Worm (Caenorhabditis elegans) whole organism, L1 larva: Measurements from ENCODE around the gene Y70C5A.2.

Experiments
- blmp-1 ChIP-seq: fragments of 150-350 bp; optimal IDR thresholded peaks from 2 replicates; lab custom pipeline; 2014; ENCODE audit warnings: missing biosample characterization, missing genetic modification characterization
- dpl-1 ChIP-seq, 3 experiments: fragments of 150-350 bp in 2 of 3; sonication (generic microtip) in 1 of 3; optimal IDR thresholded peaks; 2 replicates each; lab custom pipeline; 2014 to 2017; ENCODE audit warnings: missing biosample characterization in 3 of 3, missing genetic modification characterization in 3 of 3, missing genetic modification reagents in 3 of 3
- egl-27 ChIP-seq, 2 experiments: fragments of 150-350 bp in 1 of 2; sonication (generic microtip); optimal IDR thresholded peaks; 3 replicates each; lab custom pipeline; 2017 to 2018; ENCODE audit warnings: missing biosample characterization in 2 of 2, missing genetic modification characterization in 2 of 2, missing genetic modification reagents in 2 of 2
- elt-2 ChIP-seq: sonication (generic microtip); optimal IDR thresholded peaks from 2 replicates; lab custom pipeline; 2016; ENCODE audit warnings: missing genetic modification characterization, mild to moderate bottlenecking, inconsistent platforms, missing compliant biosample characterization, missing genetic modification reagents
- jun-1 ChIP-seq: fragments of 150-350 bp; optimal IDR thresholded peaks from 2 replicates; lab custom pipeline; 2014; ENCODE audit warnings: missing biosample characterization, missing genetic modification reagents, missing genetic modification characterization
- lin-35 ChIP-seq, 2 experiments: fragments of 150-350 bp; optimal IDR thresholded peaks; 2 replicates each; lab custom pipeline; 2014; ENCODE audit warnings: missing biosample characterization in 2 of 2, missing genetic modification characterization in 2 of 2, missing genetic modification reagents in 2 of 2
- nhr-85 ChIP-seq: sonication (generic microtip); peaks from one replicate; lab custom pipeline; 2016; ENCODE audit warnings: missing genetic modification characterization, inconsistent platforms, missing compliant biosample characterization
- zag-1 ChIP-seq: fragments of 150-350 bp; optimal IDR thresholded peaks from 2 replicates; lab custom pipeline; 2014; ENCODE audit warnings: missing biosample characterization, missing genetic modification characterization
- ztf-11 ChIP-seq, 2 experiments: sonication (generic microtip); optimal IDR thresholded peaks; 2 replicates each; lab custom pipeline; 2016 to 2017; ENCODE audit warnings: missing genetic modification characterization in 2 of 2, missing biosample characterization in 1 of 2, missing compliant biosample characterization in 1 of 2

- TF ChIP-seq egl-27 (tag; optimal IDR thresholded peaks at IDR 0.05; lab: Kevin White, UChicago) (no peak), zag-1 (tag; lab: Kevin White, UChicago) (no peak), jun-1 (tag; lab: Kevin White, UChicago) (no peak), lin-35 (GFP tag; optimal IDR thresholded peaks at IDR 0.05; lab: Kevin White, UChicago) (no peak), ztf-11 (tag; optimal IDR thresholded peaks at IDR 0.05; lab: Kevin White, UChicago) (no peak), nhr-85 (no peak), elt-2 (tag; lab: Kevin White, UChicago) (no peak), dpl-1 (GFP tag; optimal IDR thresholded peaks at IDR 0.05; lab: Kevin White, UChicago) (no peak), blmp-1 (tag; lab: Kevin White, UChicago) (no peak)
These were observed 40.0 kb downstream of the Y70C5A.2 start, which contains the start of gene str-150 for ce11 chrV:16582973-16583372.
